Fruit fly (Drosophila melanogaster) whole organism, pupa: ENCODE data around the gene Fhos.

ENCODE experiments used
- CG10348 ChIP-seq: fragments of 200-800 bp; sonication (Bioruptor generic); IDR thresholded peaks from 2 replicates; pipeline ENCODE4 v1.3.6; 2022; ENCODE audit warnings: missing biosample characterization, missing genetic modification characterization
- CG12605 ChIP-seq: fragments of 200-800 bp; sonication (Bioruptor generic); IDR thresholded peaks from 2 replicates; pipeline ENCODE4 v1.3.6; 2022; ENCODE audit warnings: missing biosample characterization, missing genetic modification characterization
- CG13204 ChIP-seq: fragments of 200-800 bp; sonication (Bioruptor generic); optimal IDR thresholded peaks from 2 replicates; lab custom pipeline; 2018; ENCODE audit warnings: missing biosample characterization, mild to moderate bottlenecking, missing genetic modification characterization, moderate library complexity
- CG14655 ChIP-seq: fragments of 200-800 bp; sonication (Bioruptor generic); optimal IDR thresholded peaks from 3 replicates; lab custom pipeline; 2017; ENCODE audit warnings: mild to moderate bottlenecking, missing biosample characterization, missing genetic modification reagents, missing genetic modification characterization
- CG15710 ChIP-seq: fragments of 200-800 bp; sonication (Bioruptor generic); optimal IDR thresholded peaks from 2 replicates; lab custom pipeline; 2018; ENCODE audit warnings: missing biosample characterization, mild to moderate bottlenecking, missing genetic modification characterization, moderate library complexity
- CG17806 ChIP-seq: fragments of 200-800 bp; sonication (Bioruptor generic); optimal IDR thresholded peaks from 2 replicates; lab custom pipeline; 2018; ENCODE audit warnings: missing biosample characterization, mild to moderate bottlenecking, missing genetic modification characterization, moderate library complexity
- CG32121 ChIP-seq: fragments of 200-800 bp; sonication (Bioruptor generic); IDR thresholded peaks from 2 replicates; pipeline ENCODE4 v1.3.6; 2022; ENCODE audit warnings: missing biosample characterization, missing genetic modification characterization
- CG34367 ChIP-seq: fragments of 200-800 bp; sonication (Bioruptor generic); optimal IDR thresholded peaks from 2 replicates; lab custom pipeline; 2018; ENCODE audit warnings: missing biosample characterization, mild to moderate bottlenecking, missing genetic modification characterization
- CG4496 ChIP-seq: fragments of 200-800 bp; sonication (Bioruptor generic); IDR thresholded peaks from 3 replicates; pipeline ENCODE4 v1.3.6; 2022; ENCODE audit warnings: missing biosample characterization, missing genetic modification characterization
- CG8159 ChIP-seq: fragments of 200-800 bp; sonication (Bioruptor generic); optimal IDR thresholded peaks from 3 replicates; lab custom pipeline; 2018; ENCODE audit warnings: missing biosample characterization, mild to moderate bottlenecking, missing genetic modification characterization, moderate library complexity
- CG8301 ChIP-seq: fragments of 200-800 bp; sonication (Bioruptor generic); optimal IDR thresholded peaks from 2 replicates; lab custom pipeline; 2018; ENCODE audit warnings: missing biosample characterization, mild to moderate bottlenecking, missing genetic modification characterization
- CG9948 ChIP-seq: fragments of 200-800 bp; sonication (Bioruptor generic); optimal IDR thresholded peaks from 2 replicates; lab custom pipeline; 2018; ENCODE audit warnings: missing biosample characterization, mild to moderate bottlenecking, missing genetic modification characterization, moderate library complexity
- D1 ChIP-seq: fragments of 200-800 bp; sonication (Bioruptor generic); optimal IDR thresholded peaks from 2 replicates; lab custom pipeline; 2018; ENCODE audit warnings: missing biosample characterization, mild to moderate bottlenecking, missing genetic modification characterization, moderate library complexity
- EcR ChIP-seq: fragments of 200-800 bp; sonication (Bioruptor generic); optimal IDR thresholded peaks from 3 replicates; lab custom pipeline; 2019; ENCODE audit warnings: missing biosample characterization, missing genetic modification characterization, mild to moderate bottlenecking, moderate library complexity, missing genetic modification reagents
- Ets98B ChIP-seq: fragments of 200-800 bp; sonication (Bioruptor generic); IDR thresholded peaks from 2 replicates; pipeline ENCODE4 v1.3.6; 2022; ENCODE audit warnings: missing biosample characterization, missing genetic modification characterization
- Pif1A ChIP-seq: fragments of 200-800 bp; sonication (Bioruptor generic); optimal IDR thresholded peaks from 3 replicates; lab custom pipeline; 2016; ENCODE audit warnings: missing biosample characterization, missing genetic modification characterization
- Pif1B ChIP-seq: fragments of 200-800 bp; sonication (Bioruptor generic); optimal IDR thresholded peaks from 3 replicates; lab custom pipeline; 2016; ENCODE audit warnings: missing biosample characterization, missing genetic modification characterization
- Snoo ChIP-seq: fragments of 200-800 bp; sonication (Bioruptor generic); optimal IDR thresholded peaks from 3 replicates; lab custom pipeline; 2017; ENCODE audit warnings: missing biosample characterization, mild to moderate bottlenecking, missing genetic modification characterization, inconsistent platforms
- fd96Ca ChIP-seq: fragments of 200-800 bp; sonication (Bioruptor generic); IDR thresholded peaks from 3 replicates; pipeline ENCODE4 v1.3.6; 2022; ENCODE audit warnings: missing biosample characterization, missing genetic modification characterization
- gl ChIP-seq: fragments of 200-800 bp; sonication (Bioruptor generic); optimal IDR thresholded peaks from 2 replicates; lab custom pipeline; 2018; ENCODE audit warnings: missing biosample characterization, mild to moderate bottlenecking, missing genetic modification characterization
- rn ChIP-seq: fragments of 200-800 bp; sonication (Bioruptor generic); IDR thresholded peaks from 2 replicates; pipeline ENCODE4 v1.3.6; 2022; ENCODE audit warnings: missing biosample characterization, missing genetic modification characterization

The Fhos gene

DNA sequence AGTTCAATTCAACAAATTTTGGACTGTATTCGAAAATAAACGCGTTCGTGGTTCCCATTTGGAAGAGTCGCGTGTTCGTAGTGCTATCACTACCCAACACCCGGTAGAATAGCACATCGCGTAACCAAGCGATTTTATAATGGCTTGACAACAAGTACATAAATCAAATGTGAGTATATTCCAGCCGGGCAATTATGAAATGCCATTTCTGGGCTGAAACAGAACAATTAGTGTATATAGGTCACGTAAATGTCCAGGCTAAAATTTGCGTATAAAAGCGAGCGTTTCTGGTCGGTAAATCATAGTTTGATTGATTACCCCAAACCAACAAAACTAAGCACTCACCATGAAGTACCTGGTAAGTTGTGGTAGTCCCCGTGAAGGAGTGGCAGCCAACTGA lies 25.2 kb upstream of the Fhos start, which contains the start of gene Cp15:
Gene Cp15, plus strand, starts transcription at position 301 of the 400 bp plus-strand sequence.
- TF ChIP-seq Pif1B (GFP tag; lab: Kevin White, UChicago) (no peak), CG10348 (GFP tag; lab: Robert Waterston, UW) (no peak), gl (tag; lab: Kevin White, UChicago) (no peak), CG9948 (no peak), Snoo (no peak), CG13204 (no peak), fd96Ca (no peak), Ets98B (GFP tag; lab: Robert Waterston, UW) (no peak), CG12605 (GFP tag; lab: Robert Waterston, UW) (no peak), CG32121 (GFP tag; lab: Robert Waterston, UW) (no peak)

DNA sequence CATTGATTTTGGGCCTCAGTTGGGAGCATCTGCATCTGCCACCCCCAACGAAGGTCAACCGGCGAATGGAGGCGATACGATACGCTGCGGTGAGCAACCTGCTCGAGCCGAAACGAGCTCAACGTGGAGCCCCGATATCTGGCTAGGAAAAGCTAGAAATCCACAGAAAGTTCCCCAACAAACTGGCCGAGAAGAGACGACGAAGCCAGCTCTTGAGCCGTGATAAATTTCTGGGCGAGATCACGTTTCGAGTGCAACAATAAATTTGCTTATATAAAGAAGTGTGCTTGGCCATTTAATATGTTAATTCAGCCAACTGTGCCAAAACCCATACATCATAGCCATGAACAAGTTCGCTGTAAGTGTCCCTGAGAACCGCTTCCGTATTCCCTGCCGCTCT lies 23.9 kb upstream of the Fhos start, which contains the start of gene Cp19:
Gene Cp19, plus strand, starts transcription at position 301 of the 400 bp plus-strand sequence.
- TF ChIP-seq CG8159 = no peak
- TF ChIP-seq CG10348 (GFP tag; lab: Robert Waterston, UW) = no peak
- TF ChIP-seq CG4496 = no peak
- TF ChIP-seq gl (tag; lab: Kevin White, UChicago) = no peak
- no peak for TF ChIP-seq CG32121 (GFP tag; lab: Robert Waterston, UW)
- TF ChIP-seq rn (GFP tag; lab: Robert Waterston, UW) = no peak
- no peak for TF ChIP-seq CG15710 (tag; lab: Kevin White, UChicago)
- TF ChIP-seq D1 (tag; lab: Kevin White, UChicago) = no peak
- TF ChIP-seq Ets98B (GFP tag; lab: Robert Waterston, UW) = no peak
- TF ChIP-seq CG14655 (GFP tag; lab: Kevin White, UChicago) = no peak
- no peak for TF ChIP-seq CG17806 (tag; lab: Kevin White, UChicago)
- TF ChIP-seq CG12605 (GFP tag; lab: Robert Waterston, UW) = no peak
- TF ChIP-seq CG34367 (tag; lab: Kevin White, UChicago) = no peak

DNA sequence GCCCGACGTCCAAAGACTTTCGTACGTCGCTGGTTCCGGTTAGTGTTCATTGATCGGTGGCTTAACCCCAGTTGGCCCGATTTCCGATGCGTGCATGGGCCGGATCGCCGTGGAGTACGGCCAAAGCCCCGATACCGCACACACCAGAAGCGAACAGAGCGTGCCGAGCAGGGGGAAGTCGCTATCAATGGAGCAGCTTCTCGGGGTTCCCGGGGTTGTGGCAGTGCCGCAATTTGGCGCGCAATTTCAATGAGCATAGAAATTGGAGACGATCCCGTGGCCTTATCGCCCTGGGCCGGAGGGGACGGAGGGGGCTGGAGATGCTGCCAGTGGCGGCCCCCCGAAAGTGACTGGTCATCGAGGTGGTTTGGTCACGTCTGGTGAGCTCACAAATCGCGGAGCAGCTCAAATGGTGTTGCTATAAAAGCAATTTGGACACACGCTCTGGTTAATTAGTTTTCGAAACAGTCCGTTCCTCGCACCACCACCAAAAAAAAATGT lies 21.9 kb upstream of the Fhos start, which contains the start of gene Cp16:
Gene Cp16, plus strand, starts transcription at position 451 of the 501 bp plus-strand sequence.
- TF ChIP-seq Snoo = no peak
- TF ChIP-seq CG15710 (tag; lab: Kevin White, UChicago) = no peak
- TF ChIP-seq, all 21 proteins: peak for 0

DNA sequence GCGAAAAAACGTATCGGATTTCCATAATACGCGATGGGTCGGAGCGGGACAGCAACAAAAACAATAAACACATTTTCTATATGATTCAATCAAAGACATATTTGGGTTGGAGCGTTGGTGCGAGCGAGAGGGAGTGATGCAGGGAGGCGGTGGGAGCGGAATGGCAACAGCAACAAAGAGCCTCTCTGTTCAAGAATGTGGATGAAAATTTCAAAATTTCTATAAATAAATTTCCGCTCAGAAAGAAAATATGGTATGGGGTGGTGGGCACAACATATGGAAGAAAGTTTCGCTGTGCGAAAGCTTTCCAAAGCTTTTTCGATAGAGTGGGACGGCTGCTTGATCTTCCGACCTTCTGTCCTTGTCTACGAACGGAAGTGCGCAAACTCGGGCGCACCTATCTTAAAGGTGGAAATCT lies 12.4 kb upstream of the Fhos start:
- TF ChIP-seq CG4496 = peak; percentile 46; the same call in 1 of the 3 replicates
- no peak for TF ChIP-seq D1 (tag; lab: Kevin White, UChicago)
- TF ChIP-seq, all 21 proteins: peak for 1

DNA sequence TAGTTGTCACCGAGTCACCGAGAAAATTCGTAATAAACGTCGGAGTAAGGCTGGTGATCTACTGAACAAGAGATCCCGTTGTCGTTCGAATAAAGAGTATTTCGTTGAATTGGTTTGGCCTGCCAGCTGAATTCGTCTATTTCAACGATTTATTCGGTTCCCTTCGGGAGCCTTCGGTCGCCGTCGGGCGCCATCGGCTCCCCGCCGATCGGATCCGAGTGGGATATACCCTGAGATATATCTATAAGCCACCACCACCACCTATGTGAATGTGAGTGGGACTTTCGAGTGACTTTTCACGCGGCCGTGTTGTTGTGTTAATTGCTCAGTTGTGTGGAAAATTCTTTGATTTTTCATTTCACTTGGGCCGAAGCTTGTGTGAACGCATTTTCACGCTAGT lies 8.2 kb upstream of the Fhos start, which contains the start of gene Prm:
Gene Prm, minus strand, starts transcription at position 101 of the 400 bp plus-strand sequence.
- no peak for TF ChIP-seq EcR (GFP tag; lab: Kevin White, UChicago)
- no peak for TF ChIP-seq CG32121 (GFP tag; lab: Robert Waterston, UW)
- TF ChIP-seq CG15710 (tag; lab: Kevin White, UChicago) = no peak
- TF ChIP-seq CG13204 = no peak
- TF ChIP-seq gl (tag; lab: Kevin White, UChicago) = no peak
- no peak for TF ChIP-seq Snoo
- TF ChIP-seq rn (GFP tag; lab: Robert Waterston, UW) = no peak
- TF ChIP-seq CG4496 = no peak
- no peak for TF ChIP-seq CG10348 (GFP tag; lab: Robert Waterston, UW)
- no peak for TF ChIP-seq CG12605 (GFP tag; lab: Robert Waterston, UW)
- no peak for TF ChIP-seq CG8301
- TF ChIP-seq Pif1B (GFP tag; lab: Kevin White, UChicago) = no peak
- TF ChIP-seq Ets98B (GFP tag; lab: Robert Waterston, UW) = no peak
- no peak for TF ChIP-seq CG14655 (GFP tag; lab: Kevin White, UChicago)
- no peak for TF ChIP-seq CG34367 (tag; lab: Kevin White, UChicago)
- no peak for TF ChIP-seq fd96Ca
- no peak for TF ChIP-seq CG8159

DNA sequence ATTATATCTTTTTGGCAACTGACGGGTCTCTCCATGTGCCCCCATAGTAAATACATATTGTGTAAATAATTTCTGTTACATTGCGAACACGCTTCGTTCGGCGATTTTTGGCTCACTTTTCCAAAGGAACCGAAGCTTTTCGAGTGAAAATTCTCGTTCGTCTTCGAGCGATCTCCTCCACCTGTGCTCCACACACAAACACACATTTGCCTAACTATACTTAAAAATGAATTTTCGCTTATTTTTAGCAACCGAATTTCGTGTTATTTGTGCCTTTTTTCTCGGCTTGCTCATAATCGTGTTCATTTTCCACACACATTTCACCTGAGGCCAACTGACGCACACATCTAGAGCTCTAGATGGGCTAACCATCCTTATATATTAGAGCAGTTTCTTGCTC lies 6.9 kb upstream of the Fhos start:
- TF ChIP-seq Ets98B (GFP tag; lab: Robert Waterston, UW) = no peak
- no peak for TF ChIP-seq Snoo
- no peak for TF ChIP-seq CG4496

DNA sequence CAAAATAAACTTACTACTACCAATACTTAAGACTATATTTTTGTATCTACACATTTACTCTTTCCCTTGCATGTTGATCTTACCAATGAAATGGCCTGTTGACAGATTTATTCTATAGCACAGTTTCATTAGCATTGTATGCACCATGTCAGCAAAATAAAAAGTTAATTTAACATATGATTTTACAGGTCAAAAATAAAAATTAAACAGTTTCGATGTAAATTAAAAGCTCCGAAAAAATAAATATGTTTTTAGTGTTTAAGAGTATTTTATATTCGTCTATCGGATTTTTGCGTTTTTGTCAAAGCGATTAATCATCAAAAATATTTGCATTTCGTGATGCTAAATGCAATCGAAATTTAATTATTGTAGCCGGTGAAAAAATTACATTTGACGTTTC lies 5.1 kb upstream of the Fhos start:
- TF ChIP-seq CG32121 (GFP tag; lab: Robert Waterston, UW) = no peak
- TF ChIP-seq D1 (tag; lab: Kevin White, UChicago) = no peak
- no peak for TF ChIP-seq CG12605 (GFP tag; lab: Robert Waterston, UW)
- TF ChIP-seq CG17806 (tag; lab: Kevin White, UChicago) = no peak
- TF ChIP-seq CG9948 = no peak
- TF ChIP-seq Pif1B (GFP tag; lab: Kevin White, UChicago) = no peak
- TF ChIP-seq CG4496 = no peak
- TF ChIP-seq CG13204 = no peak
- TF ChIP-seq fd96Ca = no peak
- no peak for TF ChIP-seq CG8159
- TF ChIP-seq, all 21 proteins: peak for 0

DNA sequence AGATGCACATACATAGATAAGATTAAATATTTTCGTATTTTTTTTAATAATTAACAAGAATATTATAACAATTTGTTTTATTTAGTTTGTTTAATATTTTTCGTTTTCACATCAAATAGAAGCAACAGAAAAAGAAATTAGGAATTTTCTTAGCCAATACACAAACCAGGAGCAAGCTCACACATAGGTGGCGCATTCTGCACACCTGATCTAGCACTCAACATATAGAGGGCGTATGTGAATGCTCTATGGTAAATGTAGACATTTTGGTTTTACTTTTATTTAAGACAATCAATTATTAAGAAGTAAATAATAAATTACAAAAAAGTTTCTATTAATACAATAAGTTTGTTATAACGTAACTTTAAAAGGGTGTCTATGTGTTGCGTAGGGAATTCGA lies 4.6 kb upstream of the Fhos start:
- TF ChIP-seq CG17806 (tag; lab: Kevin White, UChicago) (no peak), D1 (tag; lab: Kevin White, UChicago) (peak; percentile 91), Pif1A (GFP tag; lab: Kevin White, UChicago) (no peak)
